Worm (Caenorhabditis elegans): ENCODE measurements around the gene math-7.

The math-7 gene

ce11 chrII:1851716-1852115 lies 34.6 kb downstream of the math-7 start:
- TF ChIP-seq hnd-1 (tag; optimal IDR thresholded peaks at IDR 0.05) (no peak), ceh-36 (tag; optimal IDR thresholded peaks at IDR 0.05) (no peak)

ce11 chrII:1850840-1851294 lies 35.4 kb downstream of the math-7 start, which contains the start of gene C52E2.3:
TSS of gene C52E2.3 (plus strand) at chrII:1851244.
- TF ChIP-seq ama-1 (optimal IDR thresholded peaks at IDR 0.05) (no peak), aly-1 (tag; optimal IDR thresholded peaks at IDR 0.05) (no peak), flt-1 (GFP tag; IDR thresholded peaks at IDR 0.05) (no peak), tbx-11 (GFP tag; IDR thresholded peaks at IDR 0.05) (no peak), tbx-37 (GFP tag; conservative IDR thresholded peaks at IDR 0.05) (no peak), F13C5.2 (tag; optimal IDR thresholded peaks at IDR 0.05) (no peak)

- TF ChIP-seq ama-1 (optimal IDR thresholded peaks at IDR 0.05) (no peak), pes-1 (GFP tag; IDR thresholded peaks at IDR 0.05) (no peak), sea-1 (GFP tag; conservative IDR thresholded peaks at IDR 0.05) (no peak), tra-4 (tag; optimal IDR thresholded peaks at IDR 0.05) (no peak), scrt-1 (GFP tag; IDR thresholded peaks at IDR 0.05) (no peak), ets-7 (tag; optimal IDR thresholded peaks at IDR 0.05) (no peak), ceh-36 (tag; optimal IDR thresholded peaks at IDR 0.05) (no peak), hmbx-1 (tag; optimal IDR thresholded peaks at IDR 0.05) (no peak), ceh-13 (GFP tag; optimal IDR thresholded peaks at IDR 0.05) (no peak), tbx-37 (GFP tag; conservative IDR thresholded peaks at IDR 0.05) (no peak), F13C5.2 (tag; optimal IDR thresholded peaks at IDR 0.05) (no peak), B0310.2 (tag; optimal IDR thresholded peaks at IDR 0.05) (no peak), flt-1 (GFP tag; IDR thresholded peaks at IDR 0.05) (no peak), hmg-4 (GFP tag; optimal IDR thresholded peaks at IDR 0.05) (no peak), tbx-11 (GFP tag; IDR thresholded peaks at IDR 0.05) (no peak), hnd-1 (tag; optimal IDR thresholded peaks at IDR 0.05) (no peak), aly-1 (tag; optimal IDR thresholded peaks at IDR 0.05) (no peak)
Observed at ce11 chrII:1850299-1850698, 36.0 kb downstream of the math-7 start, which contains the start of gene fbxb-96. TSS of gene fbxb-96 (minus strand) at chrII:1850399.

ce11 chrII:1848109-1848508 lies 38.2 kb downstream of the math-7 start, which contains the start of gene fbxb-97:
TSS of gene fbxb-97 (minus strand) at chrII:1848161.
- TF ChIP-seq tbx-37 (GFP tag; conservative IDR thresholded peaks at IDR 0.05) (no peak), pes-1 (GFP tag; IDR thresholded peaks at IDR 0.05) (no peak), scrt-1 (GFP tag; IDR thresholded peaks at IDR 0.05) (no peak), ama-1 (optimal IDR thresholded peaks at IDR 0.05) (no peak), tbx-11 (GFP tag; IDR thresholded peaks at IDR 0.05) (no peak), F13C5.2 (tag; optimal IDR thresholded peaks at IDR 0.05) (no peak), sea-1 (GFP tag; conservative IDR thresholded peaks at IDR 0.05) (no peak), hmg-4 (GFP tag; optimal IDR thresholded peaks at IDR 0.05) (no peak), hnd-1 (tag; optimal IDR thresholded peaks at IDR 0.05) (no peak), ets-7 (tag; optimal IDR thresholded peaks at IDR 0.05) (no peak), tra-4 (tag; optimal IDR thresholded peaks at IDR 0.05) (no peak), flt-1 (GFP tag; IDR thresholded peaks at IDR 0.05) (no peak), hmbx-1 (tag; optimal IDR thresholded peaks at IDR 0.05) (no peak), aly-1 (tag; optimal IDR thresholded peaks at IDR 0.05) (no peak), B0310.2 (tag; optimal IDR thresholded peaks at IDR 0.05) (no peak), ceh-36 (tag; optimal IDR thresholded peaks at IDR 0.05) (no peak), ceh-13 (GFP tag; optimal IDR thresholded peaks at IDR 0.05) (no peak)

ce11 chrII:1844552-1844951 lies 41.7 kb downstream of the math-7 start:
- TF ChIP-seq aly-1 (tag; optimal IDR thresholded peaks at IDR 0.05) (no peak), tbx-11 (GFP tag; IDR thresholded peaks at IDR 0.05) (no peak), hmg-4 (GFP tag; optimal IDR thresholded peaks at IDR 0.05) (no peak), ceh-13 (GFP tag; optimal IDR thresholded peaks at IDR 0.05) (no peak), tra-4 (tag; optimal IDR thresholded peaks at IDR 0.05) (no peak), ets-7 (tag; optimal IDR thresholded peaks at IDR 0.05) (no peak), sea-1 (GFP tag; conservative IDR thresholded peaks at IDR 0.05) (no peak), pes-1 (GFP tag; IDR thresholded peaks at IDR 0.05) (no peak), F13C5.2 (tag; optimal IDR thresholded peaks at IDR 0.05) (no peak), scrt-1 (GFP tag; IDR thresholded peaks at IDR 0.05) (no peak), hnd-1 (tag; optimal IDR thresholded peaks at IDR 0.05) (no peak), tbx-37 (GFP tag; conservative IDR thresholded peaks at IDR 0.05) (no peak), flt-1 (GFP tag; IDR thresholded peaks at IDR 0.05) (no peak), ama-1 (optimal IDR thresholded peaks at IDR 0.05) (no peak), B0310.2 (tag; optimal IDR thresholded peaks at IDR 0.05) (no peak), hmbx-1 (tag; optimal IDR thresholded peaks at IDR 0.05) (no peak), ceh-36 (tag; optimal IDR thresholded peaks at IDR 0.05) (no peak)

ce11 chrII:1842894-1843293 lies 43.4 kb downstream of the math-7 start, which contains the start of the genes C52E2.5 and C52E2.4:
TSS of gene C52E2.5 (minus strand) at chrII:1842936.
TSS of gene C52E2.4 (plus strand) at chrII:1843145.
- no peak for TF ChIP-seq tra-4 (tag; optimal IDR thresholded peaks at IDR 0.05)
- TF ChIP-seq hmbx-1 (tag; optimal IDR thresholded peaks at IDR 0.05): no peak
- TF ChIP-seq ceh-36 (tag; optimal IDR thresholded peaks at IDR 0.05): no peak
- TF ChIP-seq B0310.2 (tag; optimal IDR thresholded peaks at IDR 0.05): no peak
- TF ChIP-seq ets-7 (tag; optimal IDR thresholded peaks at IDR 0.05): no peak
- TF ChIP-seq ceh-13 (GFP tag; optimal IDR thresholded peaks at IDR 0.05): no peak
- TF ChIP-seq tbx-37 (GFP tag; conservative IDR thresholded peaks at IDR 0.05): no peak
- TF ChIP-seq hmg-4 (GFP tag; optimal IDR thresholded peaks at IDR 0.05): no peak
- no peak for TF ChIP-seq flt-1 (GFP tag; IDR thresholded peaks at IDR 0.05)
- TF ChIP-seq scrt-1 (GFP tag; IDR thresholded peaks at IDR 0.05): no peak
- TF ChIP-seq aly-1 (tag; optimal IDR thresholded peaks at IDR 0.05): no peak
- TF ChIP-seq sea-1 (GFP tag; conservative IDR thresholded peaks at IDR 0.05): no peak

ce11 chrII:1836204-1836603 lies 50.1 kb downstream of the math-7 start, which contains the start of gene T08E11.1:
TSS of gene T08E11.1 (plus strand) at chrII:1836504.
- TF ChIP-seq hmg-4 (GFP tag; optimal IDR thresholded peaks at IDR 0.05): no peak
- no peak for TF ChIP-seq sea-1 (GFP tag; conservative IDR thresholded peaks at IDR 0.05)
- no peak for TF ChIP-seq tra-4 (tag; optimal IDR thresholded peaks at IDR 0.05)
